Worm (Caenorhabditis elegans) whole organism, mixed stage, embryonic: ENCODE measurements around the gene metl-5.
"Not testable (repeated sequence)": the region's sequence is repeated elsewhere in the genome, so short reads cannot be mapped to it uniquely, and the experiment has no call there.

Source experiments
- M03D4.4 ChIP-seq: sonication (generic microtip); optimal IDR thresholded peaks from 2 replicates; lab custom pipeline; 2017; ENCODE audit warnings: mild to moderate bottlenecking, missing genetic modification characterization, missing compliant biosample characterization
- blmp-1 ChIP-seq: fragments of 150-350 bp; optimal IDR thresholded peaks from 2 replicates; lab custom pipeline; 2014; ENCODE audit warnings: missing biosample characterization, missing genetic modification characterization
- ceh-39 ChIP-seq: fragments of 150-350 bp; optimal IDR thresholded peaks from 2 replicates; lab custom pipeline; 2014; ENCODE audit warnings: missing biosample characterization, missing genetic modification characterization
- ceh-43 ChIP-seq: fragments of 200-800 bp; sonication (Bioruptor generic); optimal IDR thresholded peaks from 2 replicates; lab custom pipeline; 2018; ENCODE audit warnings: mild to moderate bottlenecking, missing genetic modification characterization, moderate library complexity, missing compliant biosample characterization
- ceh-83 ChIP-seq: fragments of 200-800 bp; sonication (Bioruptor generic); optimal IDR thresholded peaks from 2 replicates; lab custom pipeline; 2018; ENCODE audit warnings: mild to moderate bottlenecking, missing genetic modification characterization, missing compliant biosample characterization
- ces-1 ChIP-seq: fragments of 150-350 bp; optimal IDR thresholded peaks from 2 replicates; lab custom pipeline; 2014; ENCODE audit warnings: missing biosample characterization, missing genetic modification reagents, missing genetic modification characterization
- cnd-1 ChIP-seq: fragments of 200-800 bp; sonication (Bioruptor generic); optimal IDR thresholded peaks from 2 replicates; lab custom pipeline; 2018; ENCODE audit warnings: mild to moderate bottlenecking, missing genetic modification characterization, missing compliant biosample characterization
- drap-1 ChIP-seq: fragments of 200-800 bp; sonication (Bioruptor generic); optimal IDR thresholded peaks from 3 replicates; lab custom pipeline; 2018; ENCODE audit warnings: mild to moderate bottlenecking, missing genetic modification characterization, missing compliant biosample characterization
- elt-1 ChIP-seq: sonication (generic microtip); optimal IDR thresholded peaks from 2 replicates; lab custom pipeline; 2017; ENCODE audit warnings: missing genetic modification characterization, mild to moderate bottlenecking, missing compliant biosample characterization, antibody characterized with exemption, moderate library complexity, borderline replicate concordance; ENCODE audit not compliant: insufficient read depth
- elt-3 ChIP-seq: fragments of 150-350 bp; optimal IDR thresholded peaks from 2 replicates; lab custom pipeline; 2014; ENCODE audit warnings: missing biosample characterization, missing genetic modification characterization
- flh-1 ChIP-seq: fragments of 200-800 bp; sonication (Bioruptor generic); optimal IDR thresholded peaks from 2 replicates; lab custom pipeline; 2018; ENCODE audit warnings: mild to moderate bottlenecking, missing genetic modification characterization, moderate library complexity, missing compliant biosample characterization
- hlh-1 ChIP-seq: fragments of 150-350 bp; optimal IDR thresholded peaks from 2 replicates; lab custom pipeline; 2014; ENCODE audit warnings: missing biosample characterization, missing genetic modification reagents, missing genetic modification characterization
- lin-13 ChIP-seq: fragments of 150-350 bp; optimal IDR thresholded peaks from 2 replicates; lab custom pipeline; 2014; ENCODE audit warnings: missing biosample characterization, missing genetic modification characterization
- lin-32 ChIP-seq: fragments of 200-800 bp; sonication (Bioruptor generic); optimal IDR thresholded peaks from 2 replicates; lab custom pipeline; 2018; ENCODE audit warnings: mild to moderate bottlenecking, missing genetic modification characterization, missing compliant biosample characterization
- lsy-2 ChIP-seq: fragments of 150-350 bp; optimal IDR thresholded peaks from 2 replicates; lab custom pipeline; 2014; ENCODE audit warnings: missing biosample characterization, missing genetic modification characterization
- mab-5 ChIP-seq: fragments of 150-350 bp; optimal IDR thresholded peaks from 2 replicates; lab custom pipeline; 2014; ENCODE audit warnings: missing biosample characterization, missing genetic modification characterization
- mep-1 ChIP-seq: fragments of 150-350 bp; optimal IDR thresholded peaks from 2 replicates; lab custom pipeline; 2017; ENCODE audit warnings: missing biosample characterization, missing genetic modification reagents, missing genetic modification characterization, inconsistent platforms
- mls-2 ChIP-seq: sonication (generic microtip); optimal IDR thresholded peaks from 2 replicates; lab custom pipeline; 2016; ENCODE audit warnings: mild to moderate bottlenecking, missing genetic modification characterization, moderate library complexity, missing compliant biosample characterization
- nhr-12 ChIP-seq: fragments of 150-350 bp; optimal IDR thresholded peaks from 2 replicates; lab custom pipeline; 2014; ENCODE audit warnings: missing biosample characterization, missing genetic modification characterization
- nhr-2 ChIP-seq: fragments of 150-350 bp; optimal IDR thresholded peaks from 2 replicates; lab custom pipeline; 2014; ENCODE audit warnings: missing biosample characterization, missing genetic modification characterization
- nhr-237 ChIP-seq: fragments of 150-350 bp; optimal IDR thresholded peaks from 2 replicates; lab custom pipeline; 2014; ENCODE audit warnings: missing biosample characterization, missing genetic modification characterization
- nhr-28 ChIP-seq: fragments of 150-350 bp; optimal IDR thresholded peaks from 2 replicates; lab custom pipeline; 2014; ENCODE audit warnings: missing biosample characterization, missing genetic modification characterization
- nhr-76 ChIP-seq: sonication (generic microtip); optimal IDR thresholded peaks from 2 replicates; lab custom pipeline; 2017; ENCODE audit warnings: missing biosample characterization, missing genetic modification characterization
- pha-4 ChIP-seq: fragments of 150-350 bp; optimal IDR thresholded peaks from 2 replicates; lab custom pipeline; 2018; ENCODE audit warnings: missing biosample characterization, missing genetic modification reagents, missing genetic modification characterization
- sem-2 ChIP-seq: fragments of 200-800 bp; sonication (Bioruptor generic); optimal IDR thresholded peaks from 2 replicates; lab custom pipeline; 2018; ENCODE audit warnings: mild to moderate bottlenecking, missing genetic modification characterization, missing compliant biosample characterization
- snpc-4 ChIP-seq: fragments of 150-350 bp; optimal IDR thresholded peaks from 2 replicates; lab custom pipeline; 2014; ENCODE audit warnings: missing biosample characterization, missing genetic modification characterization
- sptf-1 ChIP-seq: sonication (generic microtip); optimal IDR thresholded peaks from 2 replicates; lab custom pipeline; 2017; ENCODE audit warnings: mild to moderate bottlenecking, missing genetic modification characterization, moderate library complexity, missing compliant biosample characterization
- tbx-8 ChIP-seq: fragments of 200-800 bp; sonication (Bioruptor generic); optimal IDR thresholded peaks from 2 replicates; lab custom pipeline; 2018; ENCODE audit warnings: mild to moderate bottlenecking, missing genetic modification characterization, moderate library complexity, missing compliant biosample characterization
- unc-120 ChIP-seq: sonication (generic microtip); optimal IDR thresholded peaks from 2 replicates; lab custom pipeline; 2017; ENCODE audit warnings: missing genetic modification characterization, missing compliant biosample characterization; ENCODE audit not compliant: poor library complexity, severe bottlenecking
- unc-39 ChIP-seq: fragments of 150-350 bp; optimal IDR thresholded peaks from 2 replicates; lab custom pipeline; 2014; ENCODE audit warnings: missing biosample characterization, missing genetic modification characterization
- unc-62 ChIP-seq: fragments of 150-350 bp; optimal IDR thresholded peaks from 2 replicates; lab custom pipeline; 2014; ENCODE audit warnings: missing biosample characterization, missing genetic modification reagents, missing genetic modification characterization
- zip-8 ChIP-seq: fragments of 150-350 bp; optimal IDR thresholded peaks from 2 replicates; lab custom pipeline; 2014; ENCODE audit warnings: missing biosample characterization, missing genetic modification characterization
- ztf-11 ChIP-seq: fragments of 150-350 bp; optimal IDR thresholded peaks from 2 replicates; lab custom pipeline; 2014; ENCODE audit warnings: missing biosample characterization, missing genetic modification characterization

metl-5 gene

ce11 chrIII:4779855-4780254, 23.0 kb upstream of the metl-5 start, which contains the start of gene B0393.9:
TSS of gene B0393.9 (minus strand) at chrIII:4780157.
- TF ChIP-seq flh-1 (GFP tag; lab: Kevin White, UChicago) (no peak), M03D4.4 (tag; lab: Kevin White, UChicago) (no peak), ceh-83 (no peak), nhr-237 (tag; lab: Kevin White, UChicago) (no peak), sptf-1 (tag; lab: Kevin White, UChicago) (no peak), mep-1 (tag; lab: Kevin White, UChicago) (no peak), drap-1 (GFP tag; lab: Kevin White, UChicago) (no peak), nhr-28 (tag; lab: Kevin White, UChicago) (no peak), snpc-4 (tag; lab: Kevin White, UChicago) (no peak), zip-8 (no peak)
- TF ChIP-seq, all 35 proteins: peak for 0

ce11 chrIII:4781937-4782576, 20.8 kb upstream of the metl-5 start, which contains the start of the genes gex-5 and C38D4.10:
TSS of gene gex-5 (minus strand) at chrIII:4781987.
TSS of gene C38D4.10 (plus strand) at chrIII:4782526.
- TF ChIP-seq snpc-4, mls-2, M03D4.4 (tag; lab: Kevin White, UChicago): not testable (repeated sequence)

- not testable (repeated sequence) for TF ChIP-seq unc-120, mab-5, nhr-76 (tag; lab: Kevin White, UChicago)
These were observed 17.7 kb upstream of the metl-5 start, which contains the start of gene enu-3.2 for ce11 chrIII:4785131-4785530. TSS of gene enu-3.2 (minus strand) at chrIII:4785235.

ce11 chrIII:4785714-4786113, 17.1 kb upstream of the metl-5 start, which contains the start of gene mel-28:
TSS of gene mel-28 (plus strand) at chrIII:4786080.
- TF ChIP-seq lin-32, result no peak
- TF ChIP-seq sem-2 (GFP tag; lab: Kevin White, UChicago), result no peak

- TF ChIP-seq nhr-2, result no peak
- no peak for TF ChIP-seq ztf-11 (tag; lab: Kevin White, UChicago)
- no peak for TF ChIP-seq pha-4 (tag; lab: Kevin White, UChicago)
- no peak for TF ChIP-seq nhr-12 (tag; lab: Kevin White, UChicago)
- TF ChIP-seq zip-8, result no peak
- no peak for TF ChIP-seq ceh-43 (GFP tag; lab: Kevin White, UChicago)
- TF ChIP-seq lin-13 (tag; lab: Kevin White, UChicago), result no peak
- no peak for TF ChIP-seq mab-5 (tag; lab: Kevin White, UChicago)
- TF ChIP-seq ces-1 (GFP tag; lab: Kevin White, UChicago), result no peak
- TF ChIP-seq mls-2 (tag; lab: Kevin White, UChicago), result no peak
- no peak for TF ChIP-seq unc-120 (tag; lab: Kevin White, UChicago)
- no peak for TF ChIP-seq drap-1 (GFP tag; lab: Kevin White, UChicago)
- no peak for TF ChIP-seq hlh-1 (tag; lab: Kevin White, UChicago)
- no peak for TF ChIP-seq unc-62 (GFP tag; lab: Kevin White, UChicago)
- no peak for TF ChIP-seq nhr-28 (tag; lab: Kevin White, UChicago)
- no peak for TF ChIP-seq mep-1 (tag; lab: Kevin White, UChicago)
- TF ChIP-seq nhr-76 (tag; lab: Kevin White, UChicago), result no peak
- TF ChIP-seq cnd-1 (tag; lab: Kevin White, UChicago), result no peak
- TF ChIP-seq lsy-2 (tag; lab: Kevin White, UChicago), result no peak
These were observed 10.2 kb upstream of the metl-5 start, which contains the start of gene mip-1 for ce11 chrIII:4792560-4793136. TSS of gene mip-1 (plus strand) at chrIII:4793086.

ce11 chrIII:4796039-4796438, 6.8 kb upstream of the metl-5 start:
- TF ChIP-seq sem-2 (GFP tag; lab: Kevin White, UChicago), result no peak
- no peak for TF ChIP-seq ces-1 (GFP tag; lab: Kevin White, UChicago)
- TF ChIP-seq lsy-2 (tag; lab: Kevin White, UChicago), result peak; percentile 14
- TF ChIP-seq nhr-28 (tag; lab: Kevin White, UChicago), result no peak
- no peak for TF ChIP-seq lin-13 (tag; lab: Kevin White, UChicago)
- no peak for TF ChIP-seq nhr-12 (tag; lab: Kevin White, UChicago)
- TF ChIP-seq lin-32, result no peak
- peak; percentile 42 for TF ChIP-seq mep-1 (tag; lab: Kevin White, UChicago)
- TF ChIP-seq mab-5 (tag; lab: Kevin White, UChicago), result no peak
- TF ChIP-seq hlh-1 (tag; lab: Kevin White, UChicago), result peak; percentile 16
- no peak for TF ChIP-seq drap-1 (GFP tag; lab: Kevin White, UChicago)
- TF ChIP-seq M03D4.4 (tag; lab: Kevin White, UChicago), result no peak
- TF ChIP-seq nhr-2, result peak; percentile 31
- TF ChIP-seq mls-2 (tag; lab: Kevin White, UChicago), result no peak
- TF ChIP-seq nhr-237 (tag; lab: Kevin White, UChicago), result peak; percentile 68
- no peak for TF ChIP-seq ceh-43 (GFP tag; lab: Kevin White, UChicago)
- no peak for TF ChIP-seq elt-3 (tag; lab: Kevin White, UChicago)
- no peak for TF ChIP-seq sptf-1 (tag; lab: Kevin White, UChicago)
- TF ChIP-seq cnd-1 (tag; lab: Kevin White, UChicago), result no peak
- peak; percentile 68 for TF ChIP-seq pha-4 (tag; lab: Kevin White, UChicago)
- no peak for TF ChIP-seq unc-39 (tag; lab: Kevin White, UChicago)
- TF ChIP-seq tbx-8 (GFP tag; lab: Kevin White, UChicago), result no peak
- TF ChIP-seq blmp-1, result no peak
- peak; percentile 69 for TF ChIP-seq ceh-39 (tag; lab: Kevin White, UChicago)
- no peak for TF ChIP-seq elt-1 (tag; lab: Kevin White, UChicago)
